Worm (Caenorhabditis elegans) whole organism, midembryonic: ENCODE measurements around the gene C37H5.13.

Source experiments
- klf-2 ChIP-seq: fragments of 200-800 bp; sonication (Bioruptor generic); conservative IDR thresholded peaks from 2 replicates; pipeline ENCODE4 v1.3.6; 2022; ENCODE audit warnings: missing genetic modification reagents, missing genetic modification characterization, missing compliant biosample characterization
- ztf-23 ChIP-seq: fragments of 200-800 bp; sonication (Bioruptor generic); IDR thresholded peaks from 2 replicates; pipeline ENCODE4 v1.3.6; 2022; ENCODE audit warnings: missing genetic modification reagents, missing genetic modification characterization, missing compliant biosample characterization
- ztf-29 ChIP-seq: fragments of 200-800 bp; sonication (Bioruptor generic); IDR thresholded peaks from 2 replicates; pipeline ENCODE4 v1.3.6; 2022; ENCODE audit warnings: missing genetic modification reagents, missing genetic modification characterization, missing compliant biosample characterization

DNA sequence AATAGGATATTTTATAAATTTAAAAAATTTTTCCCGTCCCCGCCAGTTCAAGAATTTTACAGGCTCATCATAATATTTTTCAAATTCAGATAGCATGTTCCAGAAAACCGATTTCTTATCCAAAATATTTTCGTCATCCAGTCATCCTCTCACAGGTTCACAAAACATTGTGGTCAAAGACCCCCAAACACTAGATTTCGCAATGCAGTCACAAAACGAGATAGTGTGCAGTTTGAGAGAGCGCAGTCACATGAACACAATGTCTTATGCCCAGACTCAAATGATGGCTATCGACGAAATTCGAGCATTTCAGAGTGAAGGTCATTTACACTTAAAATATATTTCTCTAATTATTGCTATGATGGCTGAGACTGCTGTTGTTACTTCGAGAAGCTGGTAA lies 18.2 kb downstream of the C37H5.13 start, which contains the start of gene abhd-5.2:
- no peak for TF ChIP-seq klf-2 (GFP tag; lab: Robert Waterston, UW)
- TF ChIP-seq ztf-23 (GFP tag; lab: Robert Waterston, UW): no peak
- no peak for TF ChIP-seq ztf-29 (GFP tag; lab: Robert Waterston, UW)
